Worm (Caenorhabditis elegans): ENCODE measurements around the gene K07E3.2.

- no peak for TF ChIP-seq zag-1 (tag; optimal IDR thresholded peaks at IDR 0.05)
- TF ChIP-seq tbx-2 (tag; optimal IDR thresholded peaks at IDR 0.05), result no peak
Observed at ce11 chrX:8117827-8118317, 13.8 kb downstream of the K07E3.2 start.

Data from whole organism, L1 larva.